Fruit fly (Drosophila melanogaster): ENCODE results near the gene CG10098.

CG10098 gene

dm6 chr3R:7122172-7123072, 1.9 kb upstream of the CG10098 start (continued):
- TF ChIP-seq vvl (GFP tag; IDR thresholded peaks at IDR 0.05) = peak; percentile 38; the same call in 1 of the 2 replicates
- peak; percentile 42 for TF ChIP-seq exex (tag; optimal IDR thresholded peaks at IDR 0.05)
- no peak for TF ChIP-seq CG3726 (GFP tag; IDR thresholded peaks at IDR 0.05)
- TF ChIP-seq p53 (GFP tag; optimal IDR thresholded peaks at IDR 0.05) = no peak
- no peak for TF ChIP-seq Dp (GFP tag; optimal IDR thresholded peaks at IDR 0.05)
- TF ChIP-seq danr (GFP tag; IDR thresholded peaks at IDR 0.05) = no peak
- TF ChIP-seq Stat92E (GFP tag; optimal IDR thresholded peaks at IDR 0.05) = no peak
- TF ChIP-seq Fer1 (GFP tag; optimal IDR thresholded peaks at IDR 0.05) = no peak
- TF ChIP-seq run (tag; optimal IDR thresholded peaks at IDR 0.05) = no peak
- TF ChIP-seq Dip3 (GFP tag; optimal IDR thresholded peaks at IDR 0.05) = no peak
- no peak for TF ChIP-seq CG11093 (GFP tag; IDR thresholded peaks at IDR 0.05)
- TF ChIP-seq CG1024 (GFP tag; IDR thresholded peaks at IDR 0.05) = no peak
- TF ChIP-seq Ravus (GFP tag; IDR thresholded peaks at IDR 0.05) = no peak
- TF ChIP-seq Sry-β (GFP tag; optimal IDR thresholded peaks at IDR 0.05) = no peak
- TF ChIP-seq lola (GFP tag; optimal IDR thresholded peaks at IDR 0.05) = no peak
- no peak for TF ChIP-seq Eip74EF (GFP tag; optimal IDR thresholded peaks at IDR 0.05)
- TF ChIP-seq CG14710 (tag; optimal IDR thresholded peaks at IDR 0.05) = peak; percentile 4
- TF ChIP-seq dimm (GFP tag; IDR thresholded peaks at IDR 0.05) = no peak
- no peak for TF ChIP-seq CG11723 (GFP tag; optimal IDR thresholded peaks at IDR 0.05)
- no peak for TF ChIP-seq dpn (GFP tag; optimal IDR thresholded peaks at IDR 0.05)
- TF ChIP-seq hb (GFP tag; IDR thresholded peaks at IDR 0.05; ENCODE audit: partially characterized antibody) = no peak
- TF ChIP-seq emc (GFP tag; optimal IDR thresholded peaks at IDR 0.05) = no peak
- no peak for TF ChIP-seq ssp (GFP tag; IDR thresholded peaks at IDR 0.05)
- no peak for TF ChIP-seq CG30403 (GFP tag; optimal IDR thresholded peaks at IDR 0.05)
- TF ChIP-seq CG15601 (tag; optimal IDR thresholded peaks at IDR 0.05) = no peak
- no peak for TF ChIP-seq lov (optimal IDR thresholded peaks at IDR 0.05)
- TF ChIP-seq lov (GFP tag; IDR thresholded peaks at IDR 0.05) = no peak
- TF ChIP-seq cwo (GFP tag; optimal IDR thresholded peaks at IDR 0.05) = peak; percentile 1
- TF ChIP-seq tx (GFP tag; optimal IDR thresholded peaks at IDR 0.05) = no peak
- peak; percentile 1 for TF ChIP-seq CG6765 (GFP tag; optimal IDR thresholded peaks at IDR 0.05)
- TF ChIP-seq CG9817 (tag; optimal IDR thresholded peaks at IDR 0.05) = no peak
- no peak for TF ChIP-seq Ssrp (tag; optimal IDR thresholded peaks at IDR 0.05)
- no peak for TF ChIP-seq lab (GFP tag; optimal IDR thresholded peaks at IDR 0.05)
- no peak for TF ChIP-seq CG15514 (GFP tag; optimal IDR thresholded peaks at IDR 0.05)
- TF ChIP-seq zfh2 (GFP tag; optimal IDR thresholded peaks at IDR 0.05) = no peak
- TF ChIP-seq ems (GFP tag; optimal IDR thresholded peaks at IDR 0.05) = no peak
- no peak for TF ChIP-seq dan (GFP tag; IDR thresholded peaks at IDR 0.05)
- no peak for TF ChIP-seq nau (GFP tag; optimal IDR thresholded peaks at IDR 0.05)
- TF ChIP-seq ara (GFP tag; IDR thresholded peaks at IDR 0.05) = no peak
- no peak for TF ChIP-seq CG17568 (GFP tag; optimal IDR thresholded peaks at IDR 0.05)
- TF ChIP-seq CG3065 (GFP tag; optimal IDR thresholded peaks at IDR 0.05) = no peak
- no peak for TF ChIP-seq pan (optimal IDR thresholded peaks at IDR 0.05)
- peak in 1 of 2 experiments; percentile 42 for TF ChIP-seq pan (GFP tag; optimal IDR thresholded peaks at IDR 0.05 in 1 of 2, IDR thresholded peaks at IDR 0.05 in 1 of 2)
- TF ChIP-seq CG12219 (GFP tag; optimal IDR thresholded peaks at IDR 0.05) = no peak
- TF ChIP-seq CG10979 (tag; optimal IDR thresholded peaks at IDR 0.05) = no peak
- TF ChIP-seq CG4282 (GFP tag; optimal IDR thresholded peaks at IDR 0.05) = no peak
- no peak for TF ChIP-seq schlank (tag; optimal IDR thresholded peaks at IDR 0.05)
- no peak for TF ChIP-seq D19B (GFP tag; optimal IDR thresholded peaks at IDR 0.05)
- TF ChIP-seq CG9876 (GFP tag; optimal IDR thresholded peaks at IDR 0.05) = no peak
